Fruit fly (Drosophila melanogaster) whole organism, embryonic: ENCODE measurements around the gene Trm7-32.

ENCODE experiments used
- Ada2b ChIP-seq: fragments of 200-800 bp; sonication (Bioruptor generic); IDR thresholded peaks from 2 replicates; pipeline ENCODE4 v1.3.6; 2022; ENCODE audit warnings: missing biosample characterization, missing genetic modification characterization
- CG10209 ChIP-seq: fragments of 200-800 bp; sonication (Bioruptor generic); optimal IDR thresholded peaks from 3 replicates; lab custom pipeline; 2017; ENCODE audit warnings: missing biosample characterization, mild to moderate bottlenecking, missing genetic modification characterization, missing genetic modification reagents
- CG1024 ChIP-seq: fragments of 200-800 bp; sonication (Bioruptor generic); IDR thresholded peaks from 2 replicates; pipeline ENCODE4 v1.3.6; 2022; ENCODE audit warnings: missing biosample characterization, missing genetic modification characterization
- CG10366 ChIP-seq: fragments of 200-800 bp; sonication (Bioruptor generic); IDR thresholded peaks from 2 replicates; pipeline ENCODE4 v1.3.6; 2022; ENCODE audit warnings: missing biosample characterization, missing genetic modification characterization
- CG10654 ChIP-seq: fragments of 200-800 bp; sonication (Bioruptor generic); optimal IDR thresholded peaks from 2 replicates; lab custom pipeline; 2016; ENCODE audit warnings: missing biosample characterization, missing genetic modification characterization
- CG11560 ChIP-seq: fragments of 200-800 bp; sonication (Bioruptor generic); IDR thresholded peaks from 3 replicates; pipeline ENCODE4 v1.3.6; 2022; ENCODE audit warnings: missing biosample characterization, missing genetic modification characterization
- CG12299 ChIP-seq: fragments of 200-800 bp; sonication (Bioruptor generic); optimal IDR thresholded peaks from 2 replicates; lab custom pipeline; 2018; ENCODE audit warnings: missing biosample characterization, mild to moderate bottlenecking, missing genetic modification characterization
- CG13424 ChIP-seq: fragments of 200-800 bp; sonication (Bioruptor generic); optimal IDR thresholded peaks from 2 replicates; lab custom pipeline; 2019; ENCODE audit warnings: missing biosample characterization, mild to moderate bottlenecking, missing genetic modification characterization, moderate library complexity
- CG14710 ChIP-seq: fragments of 200-800 bp; sonication (Bioruptor generic); optimal IDR thresholded peaks from 3 replicates; lab custom pipeline; 2019; ENCODE audit warnings: missing biosample characterization, mild to moderate bottlenecking, missing genetic modification characterization, moderate library complexity
- CG15514 ChIP-seq: fragments of 200-800 bp; sonication (Bioruptor generic); optimal IDR thresholded peaks from 3 replicates; lab custom pipeline; 2017; ENCODE audit warnings: missing biosample characterization, missing genetic modification characterization, mild to moderate bottlenecking, moderate library complexity, missing genetic modification reagents
- CG1647 ChIP-seq: fragments of 200-800 bp; sonication (Bioruptor generic); optimal IDR thresholded peaks from 3 replicates; lab custom pipeline; 2016; ENCODE audit warnings: missing biosample characterization, missing genetic modification characterization
- CG17359 ChIP-seq: fragments of 200-800 bp; sonication (Bioruptor generic); optimal IDR thresholded peaks from 3 replicates; lab custom pipeline; 2018; ENCODE audit warnings: missing biosample characterization, mild to moderate bottlenecking, missing genetic modification characterization, moderate library complexity
- CG6654 ChIP-seq: fragments of 200-800 bp; sonication (Bioruptor generic); optimal IDR thresholded peaks from 2 replicates; lab custom pipeline; 2017; ENCODE audit warnings: missing biosample characterization, mild to moderate bottlenecking, missing genetic modification characterization
- CG6765 ChIP-seq: fragments of 200-800 bp; sonication (Bioruptor generic); optimal IDR thresholded peaks from 3 replicates; lab custom pipeline; 2017; ENCODE audit warnings: missing biosample characterization, mild to moderate bottlenecking, missing genetic modification characterization
- CG7271 ChIP-seq: fragments of 200-800 bp; sonication (Bioruptor generic); optimal IDR thresholded peaks from 2 replicates; lab custom pipeline; 2018; ENCODE audit warnings: missing biosample characterization, mild to moderate bottlenecking, missing genetic modification characterization, moderate library complexity
- Doc2 ChIP-seq: fragments of 200-800 bp; sonication (Bioruptor generic); IDR thresholded peaks from 2 replicates; pipeline ENCODE4 v1.3.6; 2022; ENCODE audit warnings: missing biosample characterization, missing genetic modification characterization
- Dp ChIP-seq: fragments of 200-800 bp; sonication (Bioruptor generic); optimal IDR thresholded peaks from 2 replicates; lab custom pipeline; 2018; ENCODE audit warnings: missing biosample characterization, mild to moderate bottlenecking, missing genetic modification characterization, moderate library complexity
- Dref ChIP-seq: fragments of 200-800 bp; sonication (Bioruptor generic); IDR thresholded peaks from 2 replicates; pipeline ENCODE4 v1.3.6; 2022; ENCODE audit warnings: missing biosample characterization, missing genetic modification characterization
- MBD-R2 ChIP-seq: fragments of 200-800 bp; sonication (Bioruptor generic); IDR thresholded peaks from 2 replicates; pipeline ENCODE4 v1.3.6; 2022; ENCODE audit warnings: missing biosample characterization, missing genetic modification characterization
- Med ChIP-seq: fragments of 200-800 bp; sonication (Bioruptor generic); peaks from one replicate; lab custom pipeline; 2016; ENCODE audit warnings: missing biosample characterization, missing genetic modification characterization, mild to moderate bottlenecking, inconsistent platforms, moderate library complexity
- Neu2 ChIP-seq: fragments of 200-800 bp; sonication (Bioruptor generic); optimal IDR thresholded peaks from 3 replicates; lab custom pipeline; 2016; ENCODE audit warnings: missing biosample characterization, missing genetic modification characterization, borderline replicate concordance
- PHDP ChIP-seq: fragments of 200-800 bp; sonication (Bioruptor generic); optimal IDR thresholded peaks from 3 replicates; lab custom pipeline; 2018; ENCODE audit warnings: missing biosample characterization, mild to moderate bottlenecking, missing genetic modification characterization, moderate library complexity
- Pdp1 ChIP-seq, 2 experiments: fragments of 200-800 bp; sonication (Bioruptor generic); optimal IDR thresholded peaks; 3 replicates each; lab custom pipeline; 2016; ENCODE audit warnings: missing biosample characterization in 2 of 2, missing genetic modification characterization in 2 of 2, mild to moderate bottlenecking in 1 of 2, moderate library complexity in 1 of 2
- Stat92E ChIP-seq, 3 experiments: fragments of >200 bp in 2 of 3; fragments of 200-800 bp in 1 of 3; sonication (Bioruptor generic) in 1 of 3; optimal IDR thresholded peaks; 2 replicates each; lab custom pipeline; 2017 to 2019; ENCODE audit warnings: missing biosample characterization in 3 of 3, missing genetic modification characterization in 3 of 3, mild to moderate bottlenecking in 1 of 3, moderate library complexity in 1 of 3
- Taf1 ChIP-seq: fragments of 200-800 bp; sonication (Bioruptor generic); IDR thresholded peaks from 2 replicates; pipeline ENCODE4 v1.3.6; 2022; ENCODE audit warnings: missing biosample characterization, missing genetic modification characterization
- ase ChIP-seq: fragments of 200-800 bp; sonication (Bioruptor generic); IDR thresholded peaks from 3 replicates; pipeline ENCODE4 v1.3.6; 2022; ENCODE audit warnings: missing biosample characterization, missing genetic modification characterization
- cas ChIP-seq: fragments of 200-800 bp; sonication (Bioruptor generic); IDR thresholded peaks from 2 replicates; pipeline ENCODE4 v1.3.6; 2022; ENCODE audit warnings: missing biosample characterization, missing genetic modification characterization
- chm ChIP-seq: fragments of 200-800 bp; sonication (Bioruptor generic); IDR thresholded peaks from 2 replicates; pipeline ENCODE4 v1.3.6; 2022; ENCODE audit warnings: missing biosample characterization, missing genetic modification characterization
- chn ChIP-seq: fragments of 200-800 bp; sonication (Bioruptor generic); optimal IDR thresholded peaks from 2 replicates; lab custom pipeline; 2016; ENCODE audit warnings: missing biosample characterization, missing genetic modification characterization
- dmrt99B ChIP-seq: fragments of 200-800 bp; sonication (Bioruptor generic); optimal IDR thresholded peaks from 2 replicates; lab custom pipeline; 2018; ENCODE audit warnings: missing biosample characterization, mild to moderate bottlenecking, missing genetic modification characterization, moderate library complexity
- gsb ChIP-seq: fragments of 200-800 bp; sonication (Bioruptor generic); IDR thresholded peaks from 2 replicates; pipeline ENCODE4 v1.3.6; 2022; ENCODE audit warnings: missing biosample characterization, missing genetic modification characterization
- hkb ChIP-seq, 2 experiments: fragments of 200-800 bp in 1 of 2; fragments of >200 bp in 1 of 2; sonication (Bioruptor generic) in 1 of 2; IDR thresholded peaks in 1 of 2; optimal IDR thresholded peaks in 1 of 2; 2 replicates each; pipeline versions ENCODE4 v1.3.6 to Lab custom; 2017 to 2022; ENCODE audit warnings: missing biosample characterization in 1 of 2, missing genetic modification characterization in 1 of 2
- kah ChIP-seq: fragments of 200-800 bp; sonication (Bioruptor generic); optimal IDR thresholded peaks from 2 replicates; lab custom pipeline; 2018; ENCODE audit warnings: missing biosample characterization, mild to moderate bottlenecking, missing genetic modification characterization
- ken ChIP-seq: fragments of 200-800 bp; sonication (Bioruptor generic); IDR thresholded peaks from 3 replicates; pipeline ENCODE4 v1.3.6; 2022; ENCODE audit warnings: missing biosample characterization, missing genetic modification characterization
- kni ChIP-seq: fragments of 200-800 bp; sonication (Bioruptor generic); optimal IDR thresholded peaks from 3 replicates; lab custom pipeline; 2017; ENCODE audit warnings: mild to moderate bottlenecking, missing biosample characterization, missing genetic modification reagents, missing genetic modification characterization
- knrl ChIP-seq: fragments of 200-800 bp; sonication (Bioruptor generic); IDR thresholded peaks from 3 replicates; pipeline ENCODE4 v1.3.6; 2022; ENCODE audit warnings: missing biosample characterization, missing genetic modification characterization; ENCODE audit not compliant: partially characterized antibody
- luna ChIP-seq: fragments of 200-800 bp; sonication (Bioruptor generic); optimal IDR thresholded peaks from 2 replicates; lab custom pipeline; 2016; ENCODE audit warnings: missing biosample characterization, missing genetic modification characterization
- mirr ChIP-seq: fragments of 200-800 bp; sonication (Bioruptor generic); optimal IDR thresholded peaks from 3 replicates; lab custom pipeline; 2018; ENCODE audit warnings: missing biosample characterization, mild to moderate bottlenecking, missing genetic modification characterization
- phol ChIP-seq: fragments of 200-800 bp; sonication (Bioruptor generic); optimal IDR thresholded peaks from 3 replicates; lab custom pipeline; 2018; ENCODE audit warnings: missing biosample characterization, mild to moderate bottlenecking, missing genetic modification characterization, moderate library complexity
- pita ChIP-seq: fragments of 200-800 bp; sonication (Bioruptor generic); optimal IDR thresholded peaks from 2 replicates; lab custom pipeline; 2017; ENCODE audit warnings: missing biosample characterization, mild to moderate bottlenecking, missing genetic modification characterization
- rib ChIP-seq: fragments of 200-800 bp; sonication (Bioruptor generic); IDR thresholded peaks from 2 replicates; pipeline ENCODE4 v1.3.6; 2022; ENCODE audit warnings: missing biosample characterization, missing genetic modification characterization
- sisA ChIP-seq: fragments of 200-800 bp; sonication (Bioruptor generic); IDR thresholded peaks from 2 replicates; pipeline ENCODE4 v1.3.6; 2022; ENCODE audit warnings: missing biosample characterization, missing genetic modification characterization
- slou ChIP-seq: fragments of 200-800 bp; sonication (Bioruptor generic); optimal IDR thresholded peaks from 3 replicates; lab custom pipeline; 2016; ENCODE audit warnings: missing biosample characterization, missing genetic modification characterization
- ssp ChIP-seq: fragments of 200-800 bp; sonication (Bioruptor generic); IDR thresholded peaks from 2 replicates; pipeline ENCODE4 v1.3.6; 2022; ENCODE audit warnings: missing biosample characterization, missing genetic modification characterization
- tio ChIP-seq: fragments of 200-800 bp; sonication (Bioruptor generic); optimal IDR thresholded peaks from 2 replicates; lab custom pipeline; 2017; ENCODE audit warnings: missing biosample characterization, missing genetic modification characterization, inconsistent platforms
- tup ChIP-seq: fragments of 200-800 bp; sonication (Bioruptor generic); optimal IDR thresholded peaks from 2 replicates; lab custom pipeline; 2016; ENCODE audit warnings: missing biosample characterization, mild to moderate bottlenecking, missing genetic modification characterization, moderate library complexity
- unpg ChIP-seq: fragments of 200-800 bp; sonication (Bioruptor generic); optimal IDR thresholded peaks from 3 replicates; lab custom pipeline; 2018; ENCODE audit warnings: missing biosample characterization, mild to moderate bottlenecking, missing genetic modification characterization, moderate library complexity
- z ChIP-seq: fragments of 200-800 bp; sonication (Bioruptor generic); IDR thresholded peaks from 3 replicates; pipeline ENCODE4 v1.3.6; 2022; ENCODE audit warnings: missing biosample characterization, missing genetic modification characterization

The Trm7-32 gene

DNA sequence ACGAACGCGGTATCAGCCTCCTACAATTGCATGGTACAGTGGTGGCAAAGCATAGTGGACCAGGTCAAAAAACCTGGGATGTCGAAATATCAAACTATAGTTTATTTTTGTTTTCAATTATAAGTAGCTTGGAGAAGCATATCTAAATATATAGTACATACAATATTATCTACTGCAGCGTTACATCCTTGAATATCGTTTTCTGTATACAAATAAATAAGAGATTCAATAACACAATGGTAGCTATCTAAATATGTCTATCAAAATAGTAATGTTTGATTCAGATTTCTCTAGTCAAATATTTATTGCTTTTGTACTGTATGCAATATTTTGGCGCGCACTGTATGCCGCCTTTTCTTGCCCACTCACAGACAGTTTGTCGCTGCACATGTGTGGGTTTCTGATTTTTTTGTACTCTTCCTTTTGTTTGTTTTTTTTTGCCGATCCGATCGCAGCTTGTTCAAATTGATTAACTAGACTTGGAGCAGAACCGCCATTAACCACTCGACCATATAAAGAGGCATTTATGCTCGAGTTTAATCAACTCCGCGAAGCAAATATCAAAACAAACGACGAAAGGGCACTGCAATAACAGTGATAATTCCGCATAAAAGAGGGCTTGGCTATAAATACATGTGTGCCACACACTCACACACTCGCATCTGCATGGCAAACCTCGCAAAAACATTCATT, 40.3 kb downstream of the Trm7-32 start (continued):
- TF ChIP-seq knrl (GFP tag; lab: Robert Waterston, UW) (no peak), z (peak; percentile 74; the same call in 2 of the 3 replicates), cas (GFP tag; lab: Robert Waterston, UW) (peak; percentile 78), Taf1 (peak; percentile 82; the same call in 1 of the 2 replicates), mirr (GFP tag; lab: Kevin White, UChicago) (peak; percentile 8), ssp (GFP tag; lab: Robert Waterston, UW) (peak; percentile 85), Ada2b (GFP tag; lab: Robert Waterston, UW) (peak; percentile 86), CG11560 (peak; percentile 80; the same call in 2 of the 3 replicates), Doc2 (GFP tag; lab: Robert Waterston, UW) (peak; percentile 56; the same call in 1 of the 2 replicates), chn (GFP tag; lab: Kevin White, UChicago) (peak; percentile 92), kah (GFP tag; lab: Kevin White, UChicago) (peak; percentile 90), Dp (GFP tag; lab: Kevin White, UChicago) (no peak), PHDP (tag; lab: Kevin White, UChicago) (peak; percentile 97), tio (GFP tag; lab: Kevin White, UChicago) (peak; percentile 97), luna (GFP tag; lab: Kevin White, UChicago) (peak; percentile 72), ken (peak; percentile 90), slou (peak; percentile 92), CG15514 (GFP tag; lab: Kevin White, UChicago) (peak; percentile 80), phol (tag; lab: Kevin White, UChicago) (peak; percentile 97), CG10366 (GFP tag; lab: Robert Waterston, UW) (peak; percentile 91), CG1647 (GFP tag; lab: Kevin White, UChicago) (peak; percentile 73), ase (GFP tag; lab: Robert Waterston, UW) (peak; percentile 91), CG10209 (GFP tag; lab: Kevin White, UChicago) (peak; percentile 96), MBD-R2 (peak; percentile 66; the same call in 1 of the 2 replicates), rib (GFP tag; lab: Robert Waterston, UW) (peak; percentile 90), sisA (GFP tag; lab: Robert Waterston, UW) (peak; percentile 89), Med (GFP tag; lab: Kevin White, UChicago) (peak; percentile 97), pita (no peak), CG7271 (tag; lab: Kevin White, UChicago) (no peak), unpg (GFP tag; lab: Kevin White, UChicago) (peak; percentile 97), CG6654 (GFP tag; lab: Kevin White, UChicago) (peak; percentile 85), CG13424 (tag; lab: Kevin White, UChicago) (peak; percentile 96), hkb (optimal IDR thresholded peaks at IDR 0.05; lab: Kevin White, UChicago) (no peak), hkb (GFP tag; IDR thresholded peaks at IDR 0.05; lab: Robert Waterston, UW) (peak; percentile 98), tup (GFP tag; lab: Kevin White, UChicago) (peak; percentile 86), CG12299 (tag; lab: Kevin White, UChicago) (peak; percentile 96), CG17359 (peak; percentile 95), CG14710 (peak; percentile 96), CG10654 (peak; percentile 91), Dref (peak; percentile 35; the same call in 1 of the 2 replicates), gsb (peak; percentile 84), chm (GFP tag; lab: Robert Waterston, UW) (peak; percentile 87), dmrt99B (peak; percentile 97), Neu2 (GFP tag; lab: Kevin White, UChicago) (no peak), Stat92E (GFP tag; optimal IDR thresholded peaks at IDR 0.05; lab: Kevin White, UChicago) (peak in 1 of 3 experiments; percentile 86), CG1024 (GFP tag; lab: Robert Waterston, UW) (peak; percentile 69), kni (peak; percentile 69), Pdp1 (GFP tag; optimal IDR thresholded peaks at IDR 0.05; lab: Kevin White, UChicago) (peak; percentile 87 to 92), CG6765 (GFP tag; lab: Kevin White, UChicago) (peak; percentile 92)
